Worm (Caenorhabditis elegans): ENCODE results near the gene pho-11.

The pho-11 gene

DNA sequence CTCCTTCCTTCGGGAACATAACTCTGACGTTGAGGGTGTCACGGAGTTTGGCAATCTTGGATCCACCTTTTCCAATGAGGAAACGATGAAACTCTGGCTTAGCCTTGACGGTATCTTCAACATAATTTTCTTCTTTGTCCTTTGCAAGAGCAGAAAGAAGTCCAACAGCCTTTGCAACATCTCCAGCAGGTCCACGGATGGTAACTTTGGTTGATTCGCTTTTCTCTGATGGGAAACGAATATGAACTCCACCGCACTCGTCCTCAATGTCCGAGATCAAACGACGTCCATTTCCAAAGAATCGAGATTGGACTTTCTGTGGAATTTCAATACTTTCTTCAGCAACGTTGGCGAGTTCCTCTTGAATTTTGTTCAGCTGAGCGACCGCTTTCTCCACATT lies 43.1 kb upstream of the pho-11 start:
- TF ChIP-seq unc-62 (GFP tag; optimal IDR thresholded peaks at IDR 0.05 in 1 of 2) (peak in 1 of 2 experiments; percentile 93), unc-62 (tag; optimal IDR thresholded peaks at IDR 0.05) (no peak), T20F7.1 (GFP tag; optimal IDR thresholded peaks at IDR 0.05) (no peak), lin-1 (GFP tag; IDR thresholded peaks at IDR 0.05) (no peak), rbr-2 (tag; optimal IDR thresholded peaks at IDR 0.05) (no peak)

DNA sequence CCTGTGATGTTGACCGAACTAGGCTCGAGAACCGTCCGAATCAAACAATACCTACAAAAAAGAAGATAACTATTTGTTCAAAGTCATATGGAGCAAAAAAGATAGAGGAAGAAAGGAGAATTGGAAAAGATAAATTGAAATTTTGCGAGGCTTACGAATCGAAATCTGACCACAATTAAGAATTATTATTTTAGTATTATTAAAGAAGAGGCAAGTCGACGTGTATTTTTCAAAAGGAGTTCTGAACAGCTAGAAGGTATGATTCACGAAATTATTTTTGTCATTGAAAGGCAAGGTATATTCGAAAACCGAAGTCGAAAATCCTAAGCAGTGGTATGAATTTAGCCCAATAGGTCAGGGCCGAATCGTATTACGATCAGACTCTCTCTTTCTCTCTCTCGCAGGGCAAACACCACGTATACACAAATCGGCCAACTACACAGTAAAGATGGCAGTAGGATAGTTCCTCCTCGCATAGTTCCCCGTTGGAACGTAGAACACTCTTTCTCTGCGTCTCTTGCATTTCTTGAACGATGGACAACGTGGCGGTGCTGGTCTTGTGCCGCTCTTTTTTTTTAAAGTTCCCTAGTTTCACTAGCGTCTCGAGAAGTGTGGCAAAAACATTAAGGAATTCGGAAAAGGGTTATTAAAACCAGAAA lies 40.5 kb upstream of the pho-11 start, which contains the start of gene vgln-1:
Gene vgln-1, minus strand, starts transcription at position 51 of the 659 bp plus-strand sequence.
- TF ChIP-seq snpc-4 (tag; optimal IDR thresholded peaks at IDR 0.05) (no peak), rbr-2 (tag; optimal IDR thresholded peaks at IDR 0.05) (no peak), lin-13 (GFP tag; optimal IDR thresholded peaks at IDR 0.05) (no peak), lsy-2 (tag; optimal IDR thresholded peaks at IDR 0.05) (peak in 1 of 2 experiments; percentile 46), dpl-1 (GFP tag; optimal IDR thresholded peaks at IDR 0.05) (peak; percentile 16), nhr-41 (GFP tag; IDR thresholded peaks at IDR 0.05) (no peak), pqm-1 (tag; optimal IDR thresholded peaks at IDR 0.05) (no peak), zfp-3 (GFP tag; conservative IDR thresholded peaks at IDR 0.05) (no peak), vab-7 (GFP tag; IDR thresholded peaks at IDR 0.05) (no peak), hlh-30 (tag; optimal IDR thresholded peaks at IDR 0.05; ENCODE audit: insufficient read depth) (peak; percentile 50), egl-27 (tag; optimal IDR thresholded peaks at IDR 0.05) (no peak), ctbp-1 (GFP tag; IDR thresholded peaks at IDR 0.05) (no peak), madf-9 (GFP tag; conservative IDR thresholded peaks at IDR 0.05) (no peak), ZK337.2 (GFP tag; IDR thresholded peaks at IDR 0.05) (0 out of 2 replicates have a peak, but pooled peaks have one; percentile 13), nhr-11 (tag; optimal IDR thresholded peaks at IDR 0.05) (peak; percentile 31), dmd-9 (GFP tag; IDR thresholded peaks at IDR 0.05) (no peak), dmd-6 (GFP tag; IDR thresholded peaks at IDR 0.05) (no peak), saeg-2 (GFP tag; IDR thresholded peaks at IDR 0.05) (no peak), unc-62 (GFP tag; optimal IDR thresholded peaks at IDR 0.05 in 1 of 2) (peak in 1 of 2 experiments; percentile 60), unc-62 (tag; optimal IDR thresholded peaks at IDR 0.05) (no peak), T20F7.1 (GFP tag; optimal IDR thresholded peaks at IDR 0.05) (no peak), nhr-28 (tag; optimal IDR thresholded peaks at IDR 0.05) (peak; percentile 14), lim-7 (GFP tag; IDR thresholded peaks at IDR 0.05) (no peak), fos-1 (tag; optimal IDR thresholded peaks at IDR 0.05) (no peak), mxl-3 (GFP tag; optimal IDR thresholded peaks at IDR 0.05) (peak; percentile 61), aly-2 (tag; optimal IDR thresholded peaks at IDR 0.05) (no peak), snpc-1.2 (GFP tag; IDR thresholded peaks at IDR 0.05) (no peak), cey-2 (tag; optimal IDR thresholded peaks at IDR 0.05; ENCODE audit: borderline replicate concordance, insufficient read depth) (no peak), Y105C5A.15 (GFP tag; IDR thresholded peaks at IDR 0.05) (0 out of 2 replicates have a peak, but pooled peaks have one; percentile 37), pha-4 (GFP tag; IDR thresholded peaks at IDR 0.05) (no peak), pha-4 (tag; optimal IDR thresholded peaks at IDR 0.05) (no peak), ces-1 (GFP tag; optimal IDR thresholded peaks at IDR 0.05) (no peak), unc-130 (GFP tag; optimal IDR thresholded peaks at IDR 0.05) (no peak), nhr-25 (tag; optimal IDR thresholded peaks at IDR 0.05; ENCODE audit: borderline replicate concordance, insufficient read depth) (peak; percentile 55), egl-43 (GFP tag; IDR thresholded peaks at IDR 0.05) (0 out of 2 replicates have a peak, but pooled peaks have one; percentile 10), mes-2 (tag; optimal IDR thresholded peaks at IDR 0.05; ENCODE audit: poor library complexity, severe bottlenecking) (peak; percentile 31), daf-8 (GFP tag; IDR thresholded peaks at IDR 0.05) (no peak), madf-5 (GFP tag; IDR thresholded peaks at IDR 0.05) (no peak), ztf-7 (tag; optimal IDR thresholded peaks at IDR 0.05) (no peak), mdl-1 (tag; optimal IDR thresholded peaks at IDR 0.05) (peak in 1 of 2 experiments; percentile 35), lin-1 (GFP tag; IDR thresholded peaks at IDR 0.05) (no peak), aha-1 (tag) (peak; percentile 58), daf-16 (GFP tag; optimal IDR thresholded peaks at IDR 0.05) (no peak), daf-16 (tag; optimal IDR thresholded peaks at IDR 0.05) (no peak)

Measured in whole organism, L4 larva.